Fruit fly (Drosophila melanogaster): ENCODE measurements around the gene Vml.

- TF ChIP-seq Pif1B (GFP tag; optimal IDR thresholded peaks at IDR 0.05), result no peak
- no peak for TF ChIP-seq EcR (GFP tag; optimal IDR thresholded peaks at IDR 0.05)
- TF ChIP-seq CG8159 (tag; optimal IDR thresholded peaks at IDR 0.05), result no peak
- no peak for TF ChIP-seq rn (GFP tag; IDR thresholded peaks at IDR 0.05)
Observed at dm6 chrX:2259763-2260162, 15.9 kb upstream of the Vml start, which contains the start of gene CG3078.

Measured in whole organism, pupa.